Fruit fly (Drosophila melanogaster) whole organism, prepupa: ENCODE data around the gene CG16989.

Source experiments
- Blimp-1 ChIP-seq: fragments of 200-800 bp; sonication (Bioruptor generic); optimal IDR thresholded peaks from 3 replicates; lab custom pipeline; 2017; ENCODE audit warnings: missing biosample characterization, missing genetic modification characterization, mild to moderate bottlenecking, moderate library complexity, missing genetic modification reagents
- CG10631 ChIP-seq: fragments of 200-800 bp; sonication (Bioruptor generic); optimal IDR thresholded peaks from 2 replicates; lab custom pipeline; 2016; ENCODE audit warnings: missing biosample characterization, missing genetic modification characterization
- CG10669 ChIP-seq: fragments of 200-800 bp; sonication (Bioruptor generic); optimal IDR thresholded peaks from 3 replicates; lab custom pipeline; 2018; ENCODE audit warnings: missing biosample characterization, mild to moderate bottlenecking, missing genetic modification characterization, moderate library complexity
- CG11294 ChIP-seq: fragments of 200-800 bp; sonication (Bioruptor generic); IDR thresholded peaks from 2 replicates; pipeline ENCODE4 v1.3.6; 2022; ENCODE audit warnings: missing biosample characterization, missing genetic modification characterization
- CG11902 ChIP-seq: fragments of 200-800 bp; sonication (Bioruptor generic); optimal IDR thresholded peaks from 3 replicates; lab custom pipeline; 2016; ENCODE audit warnings: missing biosample characterization, missing genetic modification characterization
- CG1621 ChIP-seq: fragments of 200-800 bp; sonication (Bioruptor generic); optimal IDR thresholded peaks from 3 replicates; lab custom pipeline; 2018; ENCODE audit warnings: missing biosample characterization, mild to moderate bottlenecking, missing genetic modification characterization
- CG16779 ChIP-seq: fragments of 200-800 bp; sonication (Bioruptor generic); optimal IDR thresholded peaks from 3 replicates; lab custom pipeline; 2017; ENCODE audit warnings: missing biosample characterization, mild to moderate bottlenecking, missing genetic modification characterization
- CG31627 ChIP-seq: fragments of 200-800 bp; sonication (Bioruptor generic); optimal IDR thresholded peaks from 3 replicates; lab custom pipeline; 2016; ENCODE audit warnings: missing biosample characterization, missing genetic modification characterization
- CG32006 ChIP-seq: fragments of 200-800 bp; sonication (Bioruptor generic); optimal IDR thresholded peaks from 3 replicates; lab custom pipeline; 2017; ENCODE audit warnings: missing biosample characterization, mild to moderate bottlenecking, missing genetic modification characterization
- CG34406 ChIP-seq: fragments of 200-800 bp; sonication (Bioruptor generic); optimal IDR thresholded peaks from 3 replicates; lab custom pipeline; 2016; ENCODE audit warnings: missing biosample characterization, missing genetic modification characterization
- CG3919 ChIP-seq: fragments of 200-800 bp; sonication (Bioruptor generic); optimal IDR thresholded peaks from 3 replicates; lab custom pipeline; 2016; ENCODE audit warnings: missing biosample characterization, missing genetic modification characterization
- CG4318 ChIP-seq: fragments of 200-800 bp; sonication (Bioruptor generic); optimal IDR thresholded peaks from 3 replicates; lab custom pipeline; 2017; ENCODE audit warnings: missing biosample characterization, mild to moderate bottlenecking, missing genetic modification characterization
- CG6163 ChIP-seq: fragments of 200-800 bp; sonication (Bioruptor generic); IDR thresholded peaks from 3 replicates; pipeline ENCODE4 v1.3.6; 2022; ENCODE audit warnings: missing biosample characterization, missing genetic modification characterization
- CG6276 ChIP-seq: fragments of 200-800 bp; sonication (Bioruptor generic); optimal IDR thresholded peaks from 2 replicates; lab custom pipeline; 2017; ENCODE audit warnings: missing biosample characterization, mild to moderate bottlenecking, missing genetic modification characterization
- CG6792 ChIP-seq: fragments of 200-800 bp; sonication (Bioruptor generic); optimal IDR thresholded peaks from 3 replicates; lab custom pipeline; 2016; ENCODE audit warnings: missing biosample characterization, missing genetic modification characterization
- CG6808 ChIP-seq: fragments of 200-800 bp; sonication (Bioruptor generic); optimal IDR thresholded peaks from 3 replicates; lab custom pipeline; 2017; ENCODE audit warnings: missing biosample characterization, missing genetic modification characterization, mild to moderate bottlenecking, moderate library complexity, missing genetic modification reagents
- CG6854 ChIP-seq: fragments of 200-800 bp; sonication (Bioruptor generic); optimal IDR thresholded peaks from 2 replicates; lab custom pipeline; 2017; ENCODE audit warnings: missing biosample characterization, mild to moderate bottlenecking, missing genetic modification characterization
- CG7368 ChIP-seq: fragments of 200-800 bp; sonication (Bioruptor generic); optimal IDR thresholded peaks from 3 replicates; lab custom pipeline; 2016; ENCODE audit warnings: missing biosample characterization, missing genetic modification characterization
- CG8119 ChIP-seq: fragments of 200-800 bp; sonication (Bioruptor generic); IDR thresholded peaks from 3 replicates; pipeline ENCODE4 v1.3.6; 2022; ENCODE audit warnings: missing biosample characterization, missing genetic modification characterization
- CG8319 ChIP-seq: fragments of 200-800 bp; sonication (Bioruptor generic); optimal IDR thresholded peaks from 3 replicates; lab custom pipeline; 2016; ENCODE audit warnings: missing biosample characterization, missing genetic modification characterization
- CG9139 ChIP-seq: fragments of 200-800 bp; sonication (Bioruptor generic); optimal IDR thresholded peaks from 3 replicates; lab custom pipeline; 2017; ENCODE audit warnings: missing biosample characterization, mild to moderate bottlenecking, missing genetic modification characterization
- Eip75B ChIP-seq: fragments of 200-800 bp; sonication (Bioruptor generic); optimal IDR thresholded peaks from 3 replicates; lab custom pipeline; 2016; ENCODE audit warnings: missing biosample characterization, missing genetic modification characterization
- Eip78C ChIP-seq: fragments of 200-800 bp; sonication (Bioruptor generic); peaks from one replicate; lab custom pipeline; 2016; ENCODE audit warnings: missing biosample characterization, missing genetic modification characterization
- Eip93F ChIP-seq: fragments of 200-800 bp; sonication (Bioruptor generic); optimal IDR thresholded peaks from 2 replicates; lab custom pipeline; 2016; ENCODE audit warnings: missing biosample characterization, mild to moderate bottlenecking, missing genetic modification characterization
- Ets21C ChIP-seq: fragments of 200-800 bp; sonication (Bioruptor generic); optimal IDR thresholded peaks from 3 replicates; lab custom pipeline; 2016; ENCODE audit warnings: missing biosample characterization, missing genetic modification characterization
- Ets96B ChIP-seq: fragments of 200-800 bp; optimal IDR thresholded peaks from 2 replicates; lab custom pipeline; 2019; ENCODE audit warnings: missing biosample characterization, mild to moderate bottlenecking, missing genetic modification characterization, moderate library complexity
- Gug ChIP-seq: fragments of 200-800 bp; sonication (Bioruptor generic); IDR thresholded peaks from 2 replicates; pipeline ENCODE4 v1.3.6; 2022; ENCODE audit warnings: missing biosample characterization, missing genetic modification characterization
- Hr38 ChIP-seq: sonication (Bioruptor generic); optimal IDR thresholded peaks from 2 replicates; lab custom pipeline; 2016; ENCODE audit warnings: missing biosample characterization, missing genetic modification characterization
- Hr39 ChIP-seq: fragments of 200-800 bp; sonication (Bioruptor generic); optimal IDR thresholded peaks from 2 replicates; lab custom pipeline; 2016; ENCODE audit warnings: missing biosample characterization, missing genetic modification characterization
- Hr4 ChIP-seq: fragments of 200-800 bp; sonication (Bioruptor generic); optimal IDR thresholded peaks from 3 replicates; lab custom pipeline; 2016; ENCODE audit warnings: missing biosample characterization, missing genetic modification characterization
- Lpt ChIP-seq: fragments of 200-800 bp; sonication (Bioruptor generic); optimal IDR thresholded peaks from 3 replicates; lab custom pipeline; 2016; ENCODE audit warnings: missing biosample characterization, missing genetic modification characterization
- Met ChIP-seq: fragments of 200-800 bp; sonication (Bioruptor generic); optimal IDR thresholded peaks from 3 replicates; lab custom pipeline; 2016; ENCODE audit warnings: missing biosample characterization, missing genetic modification characterization
- OdsH ChIP-seq: fragments of 200-800 bp; sonication (Bioruptor generic); optimal IDR thresholded peaks from 3 replicates; lab custom pipeline; 2016; ENCODE audit warnings: missing biosample characterization, missing genetic modification characterization
- Smox ChIP-seq: fragments of 200-800 bp; sonication (Bioruptor generic); optimal IDR thresholded peaks from 3 replicates; lab custom pipeline; 2016; ENCODE audit warnings: missing biosample characterization, missing genetic modification characterization
- Sox102F ChIP-seq: fragments of 200-800 bp; sonication (Bioruptor generic); optimal IDR thresholded peaks from 2 replicates; lab custom pipeline; 2016; ENCODE audit warnings: missing biosample characterization, mild to moderate bottlenecking, missing genetic modification characterization
- Sox15 ChIP-seq: fragments of 200-800 bp; sonication (Bioruptor generic); optimal IDR thresholded peaks from 3 replicates; lab custom pipeline; 2016; ENCODE audit warnings: missing biosample characterization, missing genetic modification characterization
- achi ChIP-seq: fragments of 200-800 bp; sonication (Bioruptor generic); optimal IDR thresholded peaks from 3 replicates; lab custom pipeline; 2016; ENCODE audit warnings: missing biosample characterization, missing genetic modification characterization
- acj6 ChIP-seq: fragments of 200-800 bp; sonication (Bioruptor generic); optimal IDR thresholded peaks from 3 replicates; lab custom pipeline; 2016; ENCODE audit warnings: missing biosample characterization, missing genetic modification characterization
- cyc ChIP-seq: fragments of 200-800 bp; sonication (Bioruptor generic); optimal IDR thresholded peaks from 3 replicates; lab custom pipeline; 2016; ENCODE audit warnings: missing biosample characterization, missing genetic modification characterization
- dac ChIP-seq: fragments of 200-800 bp; sonication (Bioruptor generic); optimal IDR thresholded peaks from 2 replicates; lab custom pipeline; 2017; ENCODE audit warnings: missing biosample characterization, mild to moderate bottlenecking, missing genetic modification characterization
- eg ChIP-seq: fragments of 200-800 bp; sonication (Bioruptor generic); IDR thresholded peaks from 3 replicates; pipeline ENCODE4 v1.3.6; 2022; ENCODE audit warnings: missing biosample characterization, missing genetic modification characterization
- esn ChIP-seq: fragments of 200-800 bp; sonication (Bioruptor generic); optimal IDR thresholded peaks from 2 replicates; lab custom pipeline; 2016; ENCODE audit warnings: missing biosample characterization, mild to moderate bottlenecking, missing genetic modification characterization, moderate library complexity
- fd59A ChIP-seq: fragments of 200-800 bp; sonication (Bioruptor generic); optimal IDR thresholded peaks from 2 replicates; lab custom pipeline; 2017; ENCODE audit warnings: missing biosample characterization, mild to moderate bottlenecking, missing genetic modification characterization, missing genetic modification reagents
- fd85E ChIP-seq: fragments of 200-800 bp; sonication (Bioruptor generic); optimal IDR thresholded peaks from 3 replicates; lab custom pipeline; 2016; ENCODE audit warnings: missing biosample characterization, missing genetic modification characterization
- lz ChIP-seq: fragments of 200-800 bp; sonication (Bioruptor generic); optimal IDR thresholded peaks from 3 replicates; lab custom pipeline; 2016; ENCODE audit warnings: missing biosample characterization, missing genetic modification characterization
- net ChIP-seq: fragments of 200-800 bp; sonication (Bioruptor generic); optimal IDR thresholded peaks from 3 replicates; lab custom pipeline; 2016; ENCODE audit warnings: missing biosample characterization, missing genetic modification characterization
- salr ChIP-seq, 2 experiments: fragments of 200-800 bp; sonication (Bioruptor generic); optimal IDR thresholded peaks; 3 replicates each; lab custom pipeline; 2016 to 2018; ENCODE audit warnings: missing biosample characterization in 2 of 2, missing genetic modification characterization in 2 of 2, mild to moderate bottlenecking in 1 of 2
- spab ChIP-seq: fragments of 200-800 bp; sonication (Bioruptor generic); optimal IDR thresholded peaks from 2 replicates; lab custom pipeline; 2017; ENCODE audit warnings: missing biosample characterization, mild to moderate bottlenecking, missing genetic modification characterization, missing genetic modification reagents
- ss ChIP-seq, 2 experiments: fragments of 200-800 bp; sonication (Bioruptor generic); optimal IDR thresholded peaks; 2 replicates in 1 of 2; 3 replicates in 1 of 2; lab custom pipeline; 2017 to 2018; ENCODE audit warnings: mild to moderate bottlenecking in 2 of 2, missing biosample characterization in 2 of 2, missing genetic modification characterization in 2 of 2, moderate library complexity in 1 of 2
- svp ChIP-seq: fragments of 200-800 bp; sonication (Bioruptor generic); peaks from one replicate; lab custom pipeline; 2016; ENCODE audit warnings: missing biosample characterization, missing genetic modification characterization
- topi ChIP-seq: fragments of 200-800 bp; sonication (Bioruptor generic); optimal IDR thresholded peaks from 3 replicates; lab custom pipeline; 2016; ENCODE audit warnings: missing biosample characterization, missing genetic modification characterization
- vri ChIP-seq: fragments of 200-800 bp; sonication (Bioruptor generic); optimal IDR thresholded peaks from 3 replicates; lab custom pipeline; 2016; ENCODE audit warnings: missing biosample characterization, mild to moderate bottlenecking, missing genetic modification characterization

The CG16989 gene

dm6 chrX:765039-765508 lies 27.9 kb upstream of the CG16989 start, which contains the start of gene RpL22:
TSS of gene RpL22 (minus strand) at chrX:765130.
- TF ChIP-seq CG1621 (tag; lab: Kevin White, UChicago) (peak; percentile 78), lz (GFP tag; lab: Kevin White, UChicago) (peak; percentile 82), CG10669 (peak; percentile 48), Sox15 (GFP tag; lab: Kevin White, UChicago) (peak; percentile 21), CG6854 (GFP tag; lab: Kevin White, UChicago) (peak; percentile 91), salr (GFP tag; optimal IDR thresholded peaks at IDR 0.05; lab: Kevin White, UChicago) (peak; percentile 8 to 73), cyc (peak; percentile 81), CG16779 (tag; lab: Kevin White, UChicago) (peak; percentile 75), CG9139 (GFP tag; lab: Kevin White, UChicago) (peak; percentile 77), OdsH (GFP tag; lab: Kevin White, UChicago) (peak; percentile 66), CG6276 (GFP tag; lab: Kevin White, UChicago) (peak; percentile 26), Hr4 (GFP tag; lab: Kevin White, UChicago) (peak; percentile 3), CG4318 (no peak), CG6808 (peak; percentile 67), net (GFP tag; lab: Kevin White, UChicago) (peak; percentile 82), Met (GFP tag; lab: Kevin White, UChicago) (peak; percentile 80), CG6792 (GFP tag; lab: Kevin White, UChicago) (peak; percentile 74), fd85E (GFP tag; lab: Kevin White, UChicago) (peak; percentile 50), achi (GFP tag; lab: Kevin White, UChicago) (peak; percentile 60), esn (GFP tag; lab: Kevin White, UChicago) (peak; percentile 84), dac (GFP tag; lab: Kevin White, UChicago) (peak; percentile 55), CG34406 (GFP tag; lab: Kevin White, UChicago) (peak; percentile 72), CG6163 (GFP tag; lab: Robert Waterston, UW) (peak; percentile 89), CG8119 (peak; percentile 44; the same call in 2 of the 3 replicates), Sox102F (GFP tag; lab: Kevin White, UChicago) (peak; percentile 66), Gug (GFP tag; lab: Robert Waterston, UW) (peak; percentile 41; the same call in 1 of the 2 replicates), ss (GFP tag; optimal IDR thresholded peaks at IDR 0.05; lab: Kevin White, UChicago) (peak; percentile 63 to 84), svp (GFP tag; lab: Kevin White, UChicago) (peak; percentile 60), CG10631 (GFP tag; lab: Kevin White, UChicago) (peak; percentile 52), CG11294 (no peak), Eip75B (peak; percentile 68), Eip93F (GFP tag; lab: Kevin White, UChicago) (no peak), Ets96B (tag; lab: Kevin White, UChicago) (peak; percentile 28), spab (GFP tag; lab: Kevin White, UChicago) (peak; percentile 22), Ets21C (peak; percentile 42), eg (GFP tag; lab: Robert Waterston, UW) (peak; percentile 82), Hr38 (GFP tag; lab: Kevin White, UChicago) (no peak), CG32006 (GFP tag; lab: Kevin White, UChicago) (peak; percentile 36), Hr39 (GFP tag; lab: Kevin White, UChicago) (peak; percentile 67), Lpt (GFP tag; lab: Kevin White, UChicago) (peak; percentile 32), CG7368 (GFP tag; lab: Kevin White, UChicago) (peak; percentile 81), vri (GFP tag; lab: Kevin White, UChicago) (peak; percentile 71), CG31627 (GFP tag; lab: Kevin White, UChicago) (peak; percentile 70), Blimp-1 (GFP tag; lab: Kevin White, UChicago) (peak; percentile 72), fd59A (peak; percentile 18), topi (GFP tag; lab: Kevin White, UChicago) (peak; percentile 82), Smox (peak; percentile 72), CG11902 (GFP tag; lab: Kevin White, UChicago) (peak; percentile 50), CG8319 (GFP tag; lab: Kevin White, UChicago) (peak; percentile 42), CG3919 (peak; percentile 77), Eip78C (GFP tag; lab: Kevin White, UChicago) (peak; percentile 91), acj6 (GFP tag; lab: Kevin White, UChicago) (peak; percentile 58)
